Fruit fly (Drosophila melanogaster) Kc167 (cell line): ENCODE measurements around the gene COX7A.

Source experiments
- insv ChIP-seq: fragments of >200 bp; optimal IDR thresholded peaks from 3 replicates; lab custom pipeline; 2018; ENCODE audit warnings: missing external identifiers
- psq ChIP-seq: fragments of >200 bp; optimal IDR thresholded peaks from 2 replicates; lab custom pipeline; 2017; ENCODE audit warnings: missing external identifiers
- ttk ChIP-seq: sonication (Bioruptor generic); optimal IDR thresholded peaks from 2 replicates; lab custom pipeline; 2017; ENCODE audit warnings: missing external identifiers

DNA sequence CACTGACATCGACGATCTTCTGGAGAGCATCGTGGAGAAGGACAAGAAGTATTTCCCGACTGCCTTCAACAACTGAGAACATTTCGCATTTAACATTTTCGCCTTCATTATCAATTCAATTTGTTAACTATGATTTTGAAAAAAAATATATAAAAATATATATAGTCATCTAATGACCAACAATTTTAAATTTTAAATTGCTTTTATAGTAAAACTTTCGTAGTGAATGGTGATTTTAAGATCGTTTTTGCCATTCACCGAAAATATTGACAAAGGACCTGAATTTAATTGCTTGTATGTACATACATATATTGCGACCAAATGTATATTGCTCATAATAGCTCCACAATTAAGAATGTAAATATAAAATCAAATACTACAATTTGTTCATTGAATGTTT, 6.4 kb upstream of the COX7A start, which contains the start of gene CG7352:
- no peak for TF ChIP-seq insv (lab: Kevin White, UChicago)
- no peak for TF ChIP-seq psq (lab: Kevin White, UChicago)
- TF ChIP-seq ttk (lab: Kevin White, UChicago), result no peak
